In genomic region chrV:10004048-10004761, ce11 we compare ENCODE assay signal across 5 worm cellular contexts.
TF ChIP-seq lines count a peak whose summit lies in the region.
"Not testable (repeated sequence)": the region's sequence is repeated elsewhere in the genome, so short reads cannot be mapped to it uniquely, and the experiment has no call there.

Gene uda-1, plus strand, starts transcription at chrV:10004755.

TF ChIP-seq in whole organism, L1 larva, 84 proteins besides CTCF, POLR2A, EP300 and RAD21:
- peak; percentile 21 for TF ChIP-seq nhr-20 (tag; optimal IDR thresholded peaks at IDR 0.05; lab: Kevin White, UChicago)
- TF ChIP-seq lin-35 (GFP tag; optimal IDR thresholded peaks at IDR 0.05; lab: Kevin White, UChicago), result peak in 1 of 2 experiments; percentile 21
- TF ChIP-seq blmp-1 (tag; optimal IDR thresholded peaks at IDR 0.05; lab: Kevin White, UChicago), result peak; percentile 21
- peak; percentile 9 for TF ChIP-seq nhr-85 (tag; lab: Kevin White, UChicago)
- peak; percentile 67 for TF ChIP-seq snpc-4 (tag; optimal IDR thresholded peaks at IDR 0.05; lab: Kevin White, UChicago)

TF ChIP-seq in whole organism, L2 larva, 48 proteins besides CTCF, POLR2A, EP300 and RAD21:
- TF ChIP-seq blmp-1 (tag; optimal IDR thresholded peaks at IDR 0.05; lab: Kevin White, UChicago; ENCODE audit: insufficient read depth), result peak; percentile 61
- peak; percentile 6 for TF ChIP-seq crh-2 (tag; optimal IDR thresholded peaks at IDR 0.05; lab: Kevin White, UChicago)

TF ChIP-seq in whole organism, L3 larva, 47 proteins besides CTCF, POLR2A, EP300 and RAD21:
- peak; percentile 53 for TF ChIP-seq pha-4 (tag; optimal IDR thresholded peaks at IDR 0.05; lab: Kevin White, UChicago)

TF ChIP-seq in whole organism, L4 larva, 104 proteins besides CTCF, POLR2A, EP300 and RAD21:
- TF ChIP-seq nhr-28 (tag; optimal IDR thresholded peaks at IDR 0.05; lab: Kevin White, UChicago) (peak; percentile 96), dmd-6 (GFP tag; IDR thresholded peaks at IDR 0.05; lab: Robert Waterston, UW) (peak; percentile 12; the same call in 1 of the 2 replicates), hlh-30 (tag; optimal IDR thresholded peaks at IDR 0.05; lab: Kevin White, UChicago; ENCODE audit: insufficient read depth) (peak; percentile 62)

TF ChIP-seq in whole organism, young adult, 124 proteins besides CTCF, POLR2A, EP300 and RAD21:
- peak; percentile 76 for TF ChIP-seq snpc-1.1 (tag; optimal IDR thresholded peaks at IDR 0.05; lab: Kevin White, UChicago; ENCODE audit: insufficient read depth)
- 0 out of 2 replicates have a peak, but pooled peaks have one; percentile 34 for TF ChIP-seq rcor-1 (GFP tag; IDR thresholded peaks at IDR 0.05; lab: Robert Waterston, UW)
- TF ChIP-seq snpc-4 (GFP tag; optimal IDR thresholded peaks at IDR 0.05; lab: Kevin White, UChicago), result not testable (repeated sequence)
- TF ChIP-seq snpc-4 (tag; optimal IDR thresholded peaks at IDR 0.05; lab: Kevin White, UChicago), result peak in 3 of 4 experiments; percentile 42 to 95 (median 92)
- peak; percentile 57 for TF ChIP-seq hmg-1.2 (GFP tag; IDR thresholded peaks at IDR 0.05; lab: Robert Waterston, UW)
